Worm (Caenorhabditis elegans) whole organism, L4/young adult: Measurements from ENCODE around the gene Y49F6C.2.

Experiments used
- W03F9.2 ChIP-seq: fragments of 150-350 bp; optimal IDR thresholded peaks from 2 replicates; lab custom pipeline; 2014; ENCODE audit warnings: missing biosample characterization, missing genetic modification characterization
- dao-5 ChIP-seq: sonication (generic microtip); optimal IDR thresholded peaks from 2 replicates; lab custom pipeline; 2016; ENCODE audit warnings: missing genotype, missing genetic modification characterization, moderate library complexity, missing compliant biosample characterization
- him-1 ChIP-seq: sonication (generic microtip); optimal IDR thresholded peaks from 2 replicates; lab custom pipeline; 2016; ENCODE audit warnings: missing genotype, missing genetic modification reagents, missing genetic modification characterization, missing compliant biosample characterization

Gene Y49F6C.2

DNA sequence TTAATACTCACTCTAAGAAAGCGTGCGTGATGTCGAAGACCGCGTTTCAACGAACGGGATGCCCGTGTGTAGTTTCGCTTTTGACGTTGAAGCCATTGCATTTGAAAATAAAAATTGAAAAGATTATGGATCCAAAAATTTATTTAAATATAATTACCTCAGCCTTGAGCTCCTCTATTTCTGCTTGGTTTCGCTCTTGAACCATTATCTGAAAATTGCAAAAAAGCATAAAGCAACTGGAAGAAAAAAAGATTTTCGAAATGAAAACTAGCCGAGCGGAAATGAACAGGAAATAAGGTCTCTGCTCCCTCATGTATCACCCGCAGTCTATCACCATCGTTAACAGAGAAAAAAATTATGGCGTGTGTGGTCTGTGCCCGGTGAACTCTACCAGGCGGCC is 11.3 kb upstream of the Y49F6C.2 start, which contains the start of gene Y49F6C.6:
TSS of gene Y49F6C.6 (minus strand) at position 101 of the 400 bp plus-strand sequence.
- TF ChIP-seq him-1 (tag; lab: Kevin White, UChicago) (no peak), dao-5 (no peak), W03F9.2 (tag; lab: Kevin White, UChicago) (no peak)

ce11 chrII:3368097-3368496 is 10.3 kb upstream of the Y49F6C.2 start, which contains the start of gene Y49F6C.7:
Gene Y49F6C.7 (minus strand): TSS chrII:3368197.
- TF ChIP-seq him-1 (tag; lab: Kevin White, UChicago) (no peak), dao-5 (no peak), W03F9.2 (tag; lab: Kevin White, UChicago) (no peak)

DNA sequence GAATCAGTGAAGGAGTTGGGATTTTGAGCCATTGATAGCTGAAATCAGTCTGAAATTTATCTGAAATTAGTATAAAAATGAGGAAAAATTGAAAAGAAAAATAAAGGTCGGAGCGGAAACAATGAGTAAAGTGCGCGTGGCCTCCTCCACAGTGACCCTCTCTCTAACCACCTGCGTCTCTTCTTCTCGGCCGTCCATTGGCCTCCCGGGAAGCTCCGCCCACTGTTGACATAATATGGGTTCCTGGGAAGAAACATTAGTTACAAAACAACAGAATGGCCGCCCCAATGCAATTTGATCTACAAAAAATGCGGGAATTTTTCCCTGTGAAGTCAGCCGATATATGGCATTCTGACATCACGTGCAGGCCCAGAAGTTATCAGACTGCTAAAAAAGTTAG is 8.3 kb upstream of the Y49F6C.2 start, which contains the start of gene Y49F6C.8:
TSS of gene Y49F6C.8 (minus strand) at position 51 of the 400 bp plus-strand sequence.
- no peak for TF ChIP-seq dao-5
- no peak for TF ChIP-seq him-1 (tag; lab: Kevin White, UChicago)
- TF ChIP-seq W03F9.2 (tag; lab: Kevin White, UChicago) = no peak

DNA sequence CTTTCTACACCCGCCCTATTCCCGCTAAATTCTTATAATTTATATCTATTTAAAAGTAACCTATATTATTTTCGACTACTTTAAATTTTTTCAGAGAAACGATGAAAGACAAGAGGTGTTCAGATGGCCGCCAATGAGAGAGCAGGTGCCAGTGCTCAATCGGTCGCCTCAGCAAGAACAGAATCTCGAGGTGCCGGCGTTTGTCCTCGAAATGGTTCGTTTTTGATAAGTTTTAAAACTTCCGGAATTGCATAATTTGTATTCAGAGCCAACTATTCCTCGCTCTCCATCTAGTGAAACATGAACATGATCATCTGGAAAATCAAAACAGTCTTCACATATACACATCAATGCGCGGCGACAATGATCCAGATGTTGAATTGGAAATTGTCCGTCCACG is 7.4 kb upstream of the Y49F6C.2 start, which contains the start of gene bath-23:
TSS of gene bath-23 (plus strand) at position 301 of the 400 bp plus-strand sequence.
- TF ChIP-seq him-1 (tag; lab: Kevin White, UChicago) = no peak
- no peak for TF ChIP-seq dao-5
- no peak for TF ChIP-seq W03F9.2 (tag; lab: Kevin White, UChicago)

DNA sequence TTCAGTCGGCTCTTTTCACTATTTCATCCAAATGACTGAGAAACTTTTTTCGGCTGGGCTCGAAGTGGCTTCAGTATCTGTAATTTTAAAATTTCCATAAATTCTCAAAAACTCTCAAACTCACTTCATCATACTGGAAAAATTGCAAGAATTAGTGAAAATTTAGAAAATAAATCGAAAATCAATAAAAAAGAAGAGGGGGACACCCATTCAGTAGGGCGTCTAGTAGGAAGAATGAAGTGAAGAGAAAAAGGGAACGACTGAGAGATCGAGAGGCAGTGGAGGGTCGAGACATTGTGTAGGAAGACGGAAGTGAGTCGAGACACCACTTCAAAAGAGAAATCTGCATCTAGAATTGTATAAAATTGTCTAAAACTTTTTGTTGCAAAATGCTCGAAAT is 4.5 kb upstream of the Y49F6C.2 start:
- TF ChIP-seq dao-5 = no peak
- TF ChIP-seq him-1 (tag; lab: Kevin White, UChicago) = no peak
- TF ChIP-seq W03F9.2 (tag; lab: Kevin White, UChicago) = no peak

DNA sequence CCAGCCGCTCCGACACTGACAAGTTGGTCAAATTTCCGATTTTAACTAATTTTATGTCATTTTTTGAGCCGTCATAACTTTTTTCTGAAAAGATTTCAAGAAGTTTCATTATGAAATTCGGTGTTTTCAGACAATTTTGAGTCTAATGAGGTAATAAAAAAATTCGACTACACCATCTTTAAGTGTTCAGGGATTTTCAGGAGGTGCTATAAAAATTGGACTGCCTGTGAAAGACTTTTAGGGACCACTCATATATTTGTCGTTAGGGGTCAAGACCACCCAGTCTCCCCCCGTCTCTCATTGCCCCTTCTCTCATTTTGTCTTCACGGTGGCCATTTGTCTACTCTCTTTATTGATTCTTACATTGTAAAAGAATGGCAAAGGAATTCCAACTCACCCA is 3.6 kb upstream of the Y49F6C.2 start, which contains the start of gene bath-10:
TSS of gene bath-10 (plus strand) at position 301 of the 400 bp plus-strand sequence.
- no peak for TF ChIP-seq dao-5
- no peak for TF ChIP-seq him-1 (tag; lab: Kevin White, UChicago)
- TF ChIP-seq W03F9.2 (tag; lab: Kevin White, UChicago) = no peak

ce11 chrII:3375302-3375701 is 3.1 kb upstream of the Y49F6C.2 start:
- TF ChIP-seq him-1 (tag; lab: Kevin White, UChicago) = no peak
- no peak for TF ChIP-seq W03F9.2 (tag; lab: Kevin White, UChicago)
- TF ChIP-seq dao-5 = no peak

DNA sequence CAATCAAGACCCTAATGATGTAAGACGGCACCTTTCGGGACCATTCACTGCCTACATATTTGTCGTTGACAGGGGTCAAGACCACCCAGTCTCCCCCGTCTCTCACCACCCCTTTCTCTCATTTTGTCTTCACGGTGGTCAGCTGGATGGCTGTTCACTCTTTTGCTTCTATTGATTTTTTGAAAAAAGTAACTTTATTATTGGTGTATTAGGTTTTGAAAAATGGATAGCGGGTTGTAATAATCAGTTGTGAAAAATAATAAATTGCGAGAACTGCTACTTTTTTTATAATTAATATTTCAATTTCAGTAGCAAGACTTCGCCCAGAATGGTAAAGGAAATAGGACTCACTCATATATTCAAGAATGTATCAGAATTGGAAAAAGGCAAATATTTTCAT is 1.6 kb upstream of the Y49F6C.2 start, which contains the start of gene bath-9:
TSS of gene bath-9 (plus strand) at position 301 of the 400 bp plus-strand sequence.
- TF ChIP-seq W03F9.2 (tag; lab: Kevin White, UChicago) = no peak
- no peak for TF ChIP-seq him-1 (tag; lab: Kevin White, UChicago)
- no peak for TF ChIP-seq dao-5

ce11 chrII:3381510-3381909 is 3.1 kb downstream of the Y49F6C.2 start, which contains the start of gene T06D4.1:
Gene T06D4.1 (plus strand): TSS chrII:3381830.
- TF ChIP-seq W03F9.2 (tag; lab: Kevin White, UChicago) = no peak
- TF ChIP-seq dao-5 = no peak
- no peak for TF ChIP-seq him-1 (tag; lab: Kevin White, UChicago)

DNA sequence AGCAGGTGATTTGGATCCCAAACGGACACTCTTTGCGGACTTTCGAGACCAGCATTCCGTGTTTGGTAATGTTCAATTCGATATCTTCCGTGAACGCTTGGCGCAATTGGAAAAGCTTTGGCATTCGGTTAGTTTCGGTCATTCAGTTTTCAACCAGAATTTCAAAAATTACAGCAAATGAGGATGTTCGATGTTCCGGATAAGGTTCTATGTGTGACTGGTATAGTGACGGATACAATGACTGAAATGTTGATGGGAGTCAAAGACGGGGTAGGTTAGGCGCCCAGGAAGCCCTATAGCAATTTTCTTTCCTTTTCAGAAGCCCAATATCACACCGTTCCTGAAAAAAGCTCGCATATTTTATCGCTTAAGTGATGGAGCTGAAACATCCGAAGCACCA is 4.7 kb downstream of the Y49F6C.2 start:
- TF ChIP-seq W03F9.2 (tag; lab: Kevin White, UChicago) = no peak

- TF ChIP-seq dao-5 (no peak), him-1 (tag; lab: Kevin White, UChicago) (no peak), W03F9.2 (tag; lab: Kevin White, UChicago) (no peak)
These were observed 7.4 kb downstream of the Y49F6C.2 start, which contains the start of gene T06D4.2 for ce11 chrII:3385736-3386135. Gene T06D4.2 (minus strand): TSS chrII:3385905.

DNA sequence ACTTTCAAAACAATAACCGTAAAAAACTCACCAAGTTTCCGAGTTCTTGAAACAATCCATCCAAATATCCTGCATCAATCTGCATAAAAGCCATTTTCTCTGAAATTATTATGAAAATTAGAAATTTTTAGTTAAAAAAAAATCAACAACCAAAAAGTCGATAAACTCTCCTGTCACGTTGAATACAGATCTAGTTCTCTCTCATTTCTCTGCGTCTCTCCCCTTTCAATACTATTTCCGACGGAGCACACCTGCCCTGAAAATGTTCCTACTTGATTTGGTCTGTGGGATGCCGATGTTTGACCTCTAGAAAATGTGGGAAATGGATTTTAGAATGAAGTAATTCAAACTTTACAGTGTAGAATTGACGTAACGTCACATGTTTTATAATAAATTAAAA is 9.1 kb downstream of the Y49F6C.2 start, which contains the start of gene T06D4.6:
TSS of gene T06D4.6 (minus strand) at position 101 of the 400 bp plus-strand sequence.
- TF ChIP-seq dao-5 = no peak

ce11 chrII:3395484-3395883 is 17.1 kb downstream of the Y49F6C.2 start, which contains the start of gene nep-20:
Gene nep-20 (minus strand): TSS chrII:3395584.
- TF ChIP-seq W03F9.2 (tag; lab: Kevin White, UChicago) (no peak), him-1 (tag; lab: Kevin White, UChicago) (no peak), dao-5 (no peak)

DNA sequence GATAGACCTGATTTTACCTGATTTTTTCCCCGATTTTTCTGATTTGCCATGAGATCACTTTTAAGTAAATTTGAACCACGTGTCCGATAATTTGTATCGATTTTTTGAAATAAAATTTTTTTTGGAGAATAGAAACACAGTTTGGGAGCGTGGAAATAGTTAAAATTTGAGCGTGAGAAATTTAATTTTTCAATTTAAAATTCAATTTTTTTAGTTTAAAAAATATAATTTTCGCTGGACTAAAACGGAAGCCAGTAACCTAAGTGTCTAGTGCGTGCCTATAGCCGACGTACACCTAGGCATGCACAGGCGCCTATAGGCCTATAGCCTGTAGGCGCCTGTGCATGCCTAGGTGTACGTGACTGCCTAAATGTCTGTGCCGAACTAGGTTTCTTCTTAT is 20.8 kb downstream of the Y49F6C.2 start, which contains the start of gene nep-9:
TSS of gene nep-9 (minus strand) at position 101 of the 400 bp plus-strand sequence.
- TF ChIP-seq dao-5 (no peak), W03F9.2 (tag; lab: Kevin White, UChicago) (no peak), him-1 (tag; lab: Kevin White, UChicago) (no peak)

DNA sequence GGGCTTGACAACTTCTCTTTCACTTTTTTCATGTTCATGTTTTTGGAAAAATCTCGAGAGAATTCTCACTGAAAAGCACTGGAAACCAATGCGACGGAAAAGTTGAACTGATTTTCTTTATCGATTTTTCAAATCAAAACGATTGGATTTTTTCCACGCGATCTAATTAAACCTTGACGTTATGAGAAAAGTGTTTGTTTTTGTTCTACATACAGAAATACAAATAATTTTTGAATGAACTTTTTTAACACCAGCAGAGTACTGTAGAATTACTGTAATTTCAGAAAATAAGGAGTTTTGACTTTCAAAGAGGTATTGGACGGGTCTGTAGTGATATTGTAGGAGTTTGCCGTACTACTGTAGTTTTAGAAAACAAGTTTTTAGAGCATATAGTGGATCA is 24.5 kb downstream of the Y49F6C.2 start, which contains the start of gene nep-10:
TSS of gene nep-10 (minus strand) at position 101 of the 400 bp plus-strand sequence.
- TF ChIP-seq him-1 (tag; lab: Kevin White, UChicago) = no peak
- TF ChIP-seq dao-5 = no peak
- TF ChIP-seq W03F9.2 (tag; lab: Kevin White, UChicago) = no peak
